Fruit fly (Drosophila melanogaster): ENCODE measurements around the gene CG13937.

The CG13937 gene

dm6 chr3L:1882868-1883554 is at the start of gene CG13937 (continued):
- TF ChIP-seq stwl (tag; optimal IDR thresholded peaks at IDR 0.05) (no peak), lola (GFP tag; optimal IDR thresholded peaks at IDR 0.05) (no peak), CG3995 (GFP tag; optimal IDR thresholded peaks at IDR 0.05) (no peak), CHES-1-like (GFP tag; optimal IDR thresholded peaks at IDR 0.05) (no peak), Dip2 (GFP tag; IDR thresholded peaks at IDR 0.05) (no peak), CG11085 (GFP tag; IDR thresholded peaks at IDR 0.05) (no peak), crol (GFP tag; IDR thresholded peaks at IDR 0.05) (peak; percentile 43; the same call in 1 of the 2 replicates), Dad (GFP tag; optimal IDR thresholded peaks at IDR 0.05) (no peak), aop (GFP tag; IDR thresholded peaks at IDR 0.05) (no peak), Hr78 (GFP tag; optimal IDR thresholded peaks at IDR 0.05) (no peak), pum (GFP tag; optimal IDR thresholded peaks at IDR 0.05) (no peak), corto (GFP tag; optimal IDR thresholded peaks at IDR 0.05) (no peak), pros (GFP tag; optimal IDR thresholded peaks at IDR 0.05) (peak; percentile 52), chinmo (GFP tag; IDR thresholded peaks at IDR 0.05; ENCODE audit: partially characterized antibody) (0 out of 4 replicates have a peak, but pooled peaks have one; percentile 60), Fer1 (GFP tag; optimal IDR thresholded peaks at IDR 0.05) (peak; percentile 11), Neu2 (GFP tag; optimal IDR thresholded peaks at IDR 0.05; ENCODE audit: borderline replicate concordance) (no peak), ftz-f1 (GFP tag; optimal IDR thresholded peaks at IDR 0.05) (no peak), unc-4 (GFP tag; IDR thresholded peaks at IDR 0.05; ENCODE audit: partially characterized antibody) (0 out of 2 replicates have a peak, but pooled peaks have one; percentile 18), klu (GFP tag; IDR thresholded peaks at IDR 0.05) (no peak), CG6654 (GFP tag; optimal IDR thresholded peaks at IDR 0.05) (no peak), Trl (optimal IDR thresholded peaks at IDR 0.05) (peak; percentile 58 to 80), Trl (GFP tag; optimal IDR thresholded peaks at IDR 0.05) (no peak), CG11093 (GFP tag; IDR thresholded peaks at IDR 0.05) (no peak), Atf-2 (GFP tag; optimal IDR thresholded peaks at IDR 0.05) (no peak), Gsc (GFP tag; IDR thresholded peaks at IDR 0.05) (no peak), CG33557 (GFP tag; optimal IDR thresholded peaks at IDR 0.05) (no peak), Dref (GFP tag; IDR thresholded peaks at IDR 0.05) (no peak), dati (GFP tag; IDR thresholded peaks at IDR 0.05) (no peak), Aef1 (GFP tag; IDR thresholded peaks at IDR 0.05) (no peak), Hr39 (optimal IDR thresholded peaks at IDR 0.05) (no peak), tgo (GFP tag; IDR thresholded peaks at IDR 0.05) (no peak), gcm2 (GFP tag; optimal IDR thresholded peaks at IDR 0.05) (no peak), seq (GFP tag; IDR thresholded peaks at IDR 0.05) (no peak), yki (optimal IDR thresholded peaks at IDR 0.05) (no peak), ato (GFP tag; IDR thresholded peaks at IDR 0.05; ENCODE audit: partially characterized antibody) (no peak), Vsx1 (GFP tag; optimal IDR thresholded peaks at IDR 0.05) (no peak), jigr1 (GFP tag; IDR thresholded peaks at IDR 0.05) (no peak), sd (tag; optimal IDR thresholded peaks at IDR 0.05) (peak; percentile 55), eyg (GFP tag; optimal IDR thresholded peaks at IDR 0.05) (no peak), YL-1 (GFP tag; optimal IDR thresholded peaks at IDR 0.05) (no peak), CG3838 (GFP tag; optimal IDR thresholded peaks at IDR 0.05) (no peak), CG7357 (GFP tag; IDR thresholded peaks at IDR 0.05) (no peak), CG6254 (GFP tag; optimal IDR thresholded peaks at IDR 0.05) (no peak), CG1602 (GFP tag; optimal IDR thresholded peaks at IDR 0.05) (no peak), peb (GFP tag; IDR thresholded peaks at IDR 0.05) (no peak), trh (GFP tag; optimal IDR thresholded peaks at IDR 0.05) (no peak), CG30431 (GFP tag; optimal IDR thresholded peaks at IDR 0.05) (no peak), CG5953 (GFP tag; IDR thresholded peaks at IDR 0.05) (no peak), Ssrp (tag; optimal IDR thresholded peaks at IDR 0.05) (no peak), ranshi (GFP tag; IDR thresholded peaks at IDR 0.05) (no peak), CG12659 (GFP tag; optimal IDR thresholded peaks at IDR 0.05) (no peak), CG31365 (tag; optimal IDR thresholded peaks at IDR 0.05) (no peak)

Data from whole organism, embryonic.